Fruit fly (Drosophila melanogaster): ENCODE results near the gene UBL3.

DNA sequence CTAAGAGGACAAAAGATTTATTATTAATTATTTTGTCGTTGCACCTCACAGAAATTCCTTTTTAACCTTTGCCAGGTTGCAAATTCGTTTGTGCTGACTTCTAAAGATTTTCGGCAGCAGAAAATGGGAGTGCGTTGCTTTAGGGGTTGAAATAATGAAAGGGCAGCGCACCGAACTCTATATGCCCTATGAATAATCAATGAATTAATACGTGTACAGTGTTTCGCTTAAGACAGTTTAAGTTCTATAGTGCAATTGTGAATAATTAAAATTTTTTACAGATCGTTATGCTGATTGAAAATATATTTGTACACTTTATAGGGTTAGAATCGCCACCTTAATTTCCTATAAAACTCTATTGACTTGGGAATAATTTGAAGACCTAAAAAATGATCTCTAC is 36.8 kb downstream of the UBL3 start:
- TF ChIP-seq rn (GFP tag; IDR thresholded peaks at IDR 0.05) = no peak
- TF ChIP-seq CG13204 (GFP tag; optimal IDR thresholded peaks at IDR 0.05) = no peak
- TF ChIP-seq EcR (GFP tag; optimal IDR thresholded peaks at IDR 0.05) = no peak
- TF ChIP-seq CG8301 (tag; optimal IDR thresholded peaks at IDR 0.05) = no peak
- TF ChIP-seq D1 (tag; optimal IDR thresholded peaks at IDR 0.05) = no peak
- no peak for TF ChIP-seq CG14655 (GFP tag; optimal IDR thresholded peaks at IDR 0.05)
- TF ChIP-seq Pif1A (GFP tag; optimal IDR thresholded peaks at IDR 0.05) = no peak
- TF ChIP-seq Pif1B (GFP tag; optimal IDR thresholded peaks at IDR 0.05) = no peak
- TF ChIP-seq gl (tag; optimal IDR thresholded peaks at IDR 0.05) = no peak
- TF ChIP-seq CG10348 (GFP tag; IDR thresholded peaks at IDR 0.05) = no peak
- no peak for TF ChIP-seq CG32121 (GFP tag; IDR thresholded peaks at IDR 0.05)
